Fruit fly (Drosophila melanogaster): ENCODE results near the gene gcm2.

Gene gcm2

DNA sequence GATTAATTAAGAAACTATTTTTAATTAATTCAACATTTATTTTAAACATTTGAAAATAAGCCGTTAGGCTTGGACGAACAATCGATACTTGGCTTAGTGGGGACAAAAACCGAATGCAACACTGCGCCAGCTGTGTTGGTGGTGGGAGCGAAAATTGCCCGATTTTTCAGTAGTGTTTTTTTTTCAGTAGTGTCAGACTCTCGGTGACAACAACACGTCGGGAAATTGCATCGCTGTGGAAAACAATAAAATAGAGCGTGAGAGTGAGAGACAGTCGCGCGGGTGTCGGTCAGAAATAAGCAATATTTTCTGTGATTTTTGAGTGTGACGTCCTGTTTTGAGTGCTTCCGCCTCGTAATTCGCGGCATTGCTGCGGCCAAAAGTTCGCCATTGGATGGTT, 8.3 kb downstream of the gcm2 start (continued):
- peak; percentile 39 for TF ChIP-seq CG13894 (tag; optimal IDR thresholded peaks at IDR 0.05)
- TF ChIP-seq CG13775 (GFP tag; optimal IDR thresholded peaks at IDR 0.05): peak; percentile 20
- TF ChIP-seq BtbVII (GFP tag; optimal IDR thresholded peaks at IDR 0.05): peak; percentile 16
- peak; percentile 42 for TF ChIP-seq Mes4 (GFP tag; optimal IDR thresholded peaks at IDR 0.05)
- TF ChIP-seq trh (GFP tag; optimal IDR thresholded peaks at IDR 0.05): no peak
- no peak; the same call in 1 of the 2 replicates for TF ChIP-seq CkIIα-i1 (GFP tag; IDR thresholded peaks at IDR 0.05)
- TF ChIP-seq sc (optimal IDR thresholded peaks at IDR 0.05): no peak
- no peak for TF ChIP-seq sc (GFP tag; optimal IDR thresholded peaks at IDR 0.05)
- TF ChIP-seq sna (GFP tag; IDR thresholded peaks at IDR 0.05; ENCODE audit: partially characterized antibody): peak; percentile 42; the same call in 1 of the 2 replicates
- TF ChIP-seq Lpt (GFP tag; optimal IDR thresholded peaks at IDR 0.05): no peak
- TF ChIP-seq pan (optimal IDR thresholded peaks at IDR 0.05): no peak
- TF ChIP-seq pan (GFP tag; optimal IDR thresholded peaks at IDR 0.05 in 1 of 2, IDR thresholded peaks at IDR 0.05 in 1 of 2): peak in 1 of 2 experiments; percentile 56
- peak; percentile 49 for TF ChIP-seq Hr3 (GFP tag; optimal IDR thresholded peaks at IDR 0.05)
- TF ChIP-seq peb (GFP tag; IDR thresholded peaks at IDR 0.05): no peak
- TF ChIP-seq Drgx (GFP tag; IDR thresholded peaks at IDR 0.05): 0 out of 2 replicates have a peak, but pooled peaks have one; percentile 20
- TF ChIP-seq crp (GFP tag; optimal IDR thresholded peaks at IDR 0.05): peak; percentile 76 to 96
- peak; percentile 36; the same call in 1 of the 3 replicates for TF ChIP-seq sr (GFP tag; IDR thresholded peaks at IDR 0.05)
- peak; percentile 52 for TF ChIP-seq stc (GFP tag; IDR thresholded peaks at IDR 0.05)
- no peak for TF ChIP-seq psq (GFP tag; optimal IDR thresholded peaks at IDR 0.05)
- peak; percentile 32 for TF ChIP-seq chn (GFP tag; optimal IDR thresholded peaks at IDR 0.05)
- no peak for TF ChIP-seq zfh1 (GFP tag; IDR thresholded peaks at IDR 0.05)
- TF ChIP-seq Fer2 (tag; optimal IDR thresholded peaks at IDR 0.05): no peak
- 0 out of 2 replicates have a peak, but pooled peaks have one; percentile 38 for TF ChIP-seq cas (GFP tag; IDR thresholded peaks at IDR 0.05)
- no peak for TF ChIP-seq slp2 (GFP tag; optimal IDR thresholded peaks at IDR 0.05)
- no peak for TF ChIP-seq CG32767 (GFP tag; IDR thresholded peaks at IDR 0.05)
- peak; percentile 97 for TF ChIP-seq Jarid2 (GFP tag; optimal IDR thresholded peaks at IDR 0.05)
- TF ChIP-seq Aef1 (GFP tag; IDR thresholded peaks at IDR 0.05): peak; percentile 61; the same call in 2 of the 3 replicates
- TF ChIP-seq bsh (GFP tag; optimal IDR thresholded peaks at IDR 0.05): peak in 1 of 2 experiments; percentile 16
- TF ChIP-seq CG2199 (GFP tag; IDR thresholded peaks at IDR 0.05): 0 out of 3 replicates have a peak, but pooled peaks have one; percentile 56
- TF ChIP-seq CG8924 (tag; optimal IDR thresholded peaks at IDR 0.05): peak; percentile 19
- TF ChIP-seq CG16813 (GFP tag; IDR thresholded peaks at IDR 0.05; ENCODE audit: partially characterized antibody): peak; percentile 73
- peak; percentile 35 for TF ChIP-seq gsb-n (tag; optimal IDR thresholded peaks at IDR 0.05)
- no peak for TF ChIP-seq CG10274 (GFP tag; optimal IDR thresholded peaks at IDR 0.05)
- peak; percentile 21 for TF ChIP-seq Blimp-1 (GFP tag; optimal IDR thresholded peaks at IDR 0.05)
- TF ChIP-seq MESR4 (GFP tag; optimal IDR thresholded peaks at IDR 0.05): peak; percentile 64
- no peak for TF ChIP-seq gt (GFP tag; IDR thresholded peaks at IDR 0.05)
- TF ChIP-seq Lhr (GFP tag; optimal IDR thresholded peaks at IDR 0.05): peak; percentile 87
- no peak for TF ChIP-seq en (GFP tag; optimal IDR thresholded peaks at IDR 0.05)
- TF ChIP-seq Scr (GFP tag; IDR thresholded peaks at IDR 0.05; ENCODE audit: partially characterized antibody): peak; percentile 70
- TF ChIP-seq CG8765 (GFP tag; IDR thresholded peaks at IDR 0.05): no peak
- peak; percentile 51 for TF ChIP-seq lab (GFP tag; optimal IDR thresholded peaks at IDR 0.05)
- TF ChIP-seq CG31441 (GFP tag; IDR thresholded peaks at IDR 0.05): no peak
- no peak for TF ChIP-seq ERR (GFP tag; optimal IDR thresholded peaks at IDR 0.05)
- no peak for TF ChIP-seq usp (GFP tag; optimal IDR thresholded peaks at IDR 0.05)
- TF ChIP-seq br (optimal IDR thresholded peaks at IDR 0.05): no peak
- TF ChIP-seq wor (GFP tag; IDR thresholded peaks at IDR 0.05): no peak
- peak in 1 of 2 experiments; percentile 31 for TF ChIP-seq Eip74EF (GFP tag; optimal IDR thresholded peaks at IDR 0.05)
- no peak for TF ChIP-seq odd (GFP tag; optimal IDR thresholded peaks at IDR 0.05)
- peak; percentile 14 for TF ChIP-seq CG2875 (GFP tag; optimal IDR thresholded peaks at IDR 0.05)
- peak; percentile 71 for TF ChIP-seq CG9932 (GFP tag; IDR thresholded peaks at IDR 0.05)
- no peak for TF ChIP-seq eve (GFP tag; optimal IDR thresholded peaks at IDR 0.05)

Data from whole organism, embryonic.